Worm (Caenorhabditis elegans) whole organism, midembryonic: ENCODE data around the gene dao-6.

Source experiments
- T22C8.4 ChIP-seq: fragments of 200-800 bp; sonication (Bioruptor generic); IDR thresholded peaks from 2 replicates; pipeline ENCODE4 v1.3.6; 2022; ENCODE audit warnings: missing genetic modification characterization, missing compliant biosample characterization
- cog-1 ChIP-seq: sonication (generic microtip); optimal IDR thresholded peaks from 2 replicates; lab custom pipeline; 2016; ENCODE audit warnings: missing genetic modification characterization, missing compliant biosample characterization
- flt-1 ChIP-seq: fragments of 200-800 bp; sonication (Bioruptor generic); IDR thresholded peaks from 2 replicates; pipeline ENCODE4 v1.3.6; 2022; ENCODE audit warnings: missing genetic modification characterization, missing compliant biosample characterization
- klf-2 ChIP-seq: fragments of 200-800 bp; sonication (Bioruptor generic); conservative IDR thresholded peaks from 2 replicates; pipeline ENCODE4 v1.3.6; 2022; ENCODE audit warnings: missing genetic modification reagents, missing genetic modification characterization, missing compliant biosample characterization
- med-1 ChIP-seq: sonication (generic microtip); optimal IDR thresholded peaks from 2 replicates; lab custom pipeline; 2017; ENCODE audit warnings: missing genetic modification characterization, mild to moderate bottlenecking, missing compliant biosample characterization, antibody characterized with exemption, missing genetic modification reagents; ENCODE audit not compliant: insufficient read depth
- ref-1 ChIP-seq: fragments of 200-800 bp; sonication (Bioruptor generic); conservative IDR thresholded peaks from 2 replicates; pipeline ENCODE4 v1.3.6; 2022; ENCODE audit warnings: missing genetic modification reagents, missing genetic modification characterization, missing compliant biosample characterization
- ztf-23 ChIP-seq: fragments of 200-800 bp; sonication (Bioruptor generic); IDR thresholded peaks from 2 replicates; pipeline ENCODE4 v1.3.6; 2022; ENCODE audit warnings: missing genetic modification reagents, missing genetic modification characterization, missing compliant biosample characterization
- ztf-29 ChIP-seq: fragments of 200-800 bp; sonication (Bioruptor generic); IDR thresholded peaks from 2 replicates; pipeline ENCODE4 v1.3.6; 2022; ENCODE audit warnings: missing genetic modification reagents, missing genetic modification characterization, missing compliant biosample characterization

- no peak for TF ChIP-seq T22C8.4 (GFP tag; lab: Robert Waterston, UW)
- TF ChIP-seq flt-1 (GFP tag; lab: Robert Waterston, UW) = no peak
- no peak for TF ChIP-seq ref-1 (GFP tag; lab: Robert Waterston, UW)
- TF ChIP-seq cog-1 (tag; lab: Kevin White, UChicago) = no peak
- no peak for TF ChIP-seq ztf-29
- TF ChIP-seq med-1 = no peak
- TF ChIP-seq klf-2 (GFP tag; lab: Robert Waterston, UW) = no peak
- TF ChIP-seq ztf-23 (GFP tag; lab: Robert Waterston, UW) = no peak
These were observed 18.8 kb downstream of the dao-6 start for ce11 chrIII:9717243-9717642.
